Worm (Caenorhabditis elegans) whole organism, late embryonic: ENCODE data around the gene Y41C4A.21.

Experiments
- C08G9.2 ChIP-seq: sonication (generic microtip); optimal IDR thresholded peaks from 2 replicates; lab custom pipeline; 2016; ENCODE audit warnings: mild to moderate bottlenecking, missing genetic modification characterization, moderate library complexity, missing compliant biosample characterization
- C38D4.7 ChIP-seq: fragments of 200-800 bp; sonication (Bioruptor generic); optimal IDR thresholded peaks from 2 replicates; lab custom pipeline; 2018; ENCODE audit warnings: mild to moderate bottlenecking, missing genetic modification characterization, moderate library complexity, missing compliant biosample characterization
- K09A11.1 ChIP-seq: sonication (generic microtip); optimal IDR thresholded peaks from 2 replicates; lab custom pipeline; 2017; ENCODE audit warnings: antibody characterized with exemption, mild to moderate bottlenecking, missing genetic modification characterization, missing compliant biosample characterization; ENCODE audit not compliant: insufficient read depth
- ahr-1 ChIP-seq: sonication (generic microtip); optimal IDR thresholded peaks from 2 replicates; lab custom pipeline; 2016; ENCODE audit warnings: missing genetic modification characterization, missing compliant biosample characterization
- ceh-14 ChIP-seq: sonication (generic microtip); optimal IDR thresholded peaks from 2 replicates; lab custom pipeline; 2016; ENCODE audit warnings: missing genotype, missing genetic modification characterization, missing compliant biosample characterization
- ceh-19 ChIP-seq: fragments of 200-800 bp; sonication (Bioruptor generic); optimal IDR thresholded peaks from 2 replicates; lab custom pipeline; 2018; ENCODE audit warnings: mild to moderate bottlenecking, missing genetic modification characterization, missing compliant biosample characterization
- ceh-2 ChIP-seq: sonication (generic microtip); optimal IDR thresholded peaks from 2 replicates; lab custom pipeline; 2016; ENCODE audit warnings: missing genotype, missing genetic modification characterization, missing compliant biosample characterization
- ceh-24 ChIP-seq: sonication (generic microtip); optimal IDR thresholded peaks from 2 replicates; lab custom pipeline; 2016; ENCODE audit warnings: mild to moderate bottlenecking, missing genetic modification characterization, missing compliant biosample characterization
- ceh-30 ChIP-seq: fragments of 150-350 bp; optimal IDR thresholded peaks from 2 replicates; lab custom pipeline; 2014; ENCODE audit warnings: missing biosample characterization, missing genetic modification characterization
- ceh-9 ChIP-seq: sonication (generic microtip); optimal IDR thresholded peaks from 2 replicates; lab custom pipeline; 2016; ENCODE audit warnings: mild to moderate bottlenecking, missing genetic modification characterization, inconsistent platforms, missing compliant biosample characterization
- che-1 ChIP-seq: sonication (generic microtip); optimal IDR thresholded peaks from 2 replicates; lab custom pipeline; 2016; ENCODE audit warnings: mild to moderate bottlenecking, missing genetic modification characterization, missing compliant biosample characterization
- dmd-4 ChIP-seq: sonication (generic microtip); optimal IDR thresholded peaks from 2 replicates; lab custom pipeline; 2016; ENCODE audit warnings: borderline replicate concordance, missing genetic modification characterization, missing compliant biosample characterization
- dve-1 ChIP-seq: sonication (generic microtip); optimal IDR thresholded peaks from 2 replicates; lab custom pipeline; 2017; ENCODE audit warnings: antibody characterized with exemption, mild to moderate bottlenecking, missing genetic modification characterization, missing compliant biosample characterization
- elt-2 ChIP-seq: sonication (generic microtip); optimal IDR thresholded peaks from 2 replicates; lab custom pipeline; 2016; ENCODE audit warnings: missing genetic modification reagents, missing genetic modification characterization, missing compliant biosample characterization
- ets-4 ChIP-seq: sonication (generic microtip); optimal IDR thresholded peaks from 2 replicates; lab custom pipeline; 2016; ENCODE audit warnings: missing genetic modification characterization, missing compliant biosample characterization
- eyg-1 ChIP-seq: sonication (generic microtip); optimal IDR thresholded peaks from 2 replicates; lab custom pipeline; 2016; ENCODE audit warnings: missing genotype, missing genetic modification characterization, missing compliant biosample characterization
- fkh-10 ChIP-seq: fragments of 150-350 bp; optimal IDR thresholded peaks from 2 replicates; lab custom pipeline; 2014; ENCODE audit warnings: missing biosample characterization, missing genetic modification reagents, missing genetic modification characterization
- gmeb-2 ChIP-seq: sonication (generic microtip); optimal IDR thresholded peaks from 2 replicates; lab custom pipeline; 2016; ENCODE audit warnings: missing genetic modification characterization, inconsistent platforms, missing compliant biosample characterization
- hlh-13 ChIP-seq: fragments of 200-800 bp; sonication (Bioruptor generic); optimal IDR thresholded peaks from 2 replicates; lab custom pipeline; 2018; ENCODE audit warnings: mild to moderate bottlenecking, missing genetic modification characterization, missing compliant biosample characterization
- hlh-15 ChIP-seq: sonication (generic microtip); optimal IDR thresholded peaks from 2 replicates; lab custom pipeline; 2016; ENCODE audit warnings: missing genetic modification characterization, missing compliant biosample characterization
- hlh-30 ChIP-seq: sonication (generic microtip); optimal IDR thresholded peaks from 2 replicates; lab custom pipeline; 2017; ENCODE audit warnings: antibody characterized with exemption, missing genetic modification characterization, missing compliant biosample characterization; ENCODE audit not compliant: insufficient read depth
- hlh-6 ChIP-seq: sonication (generic microtip); optimal IDR thresholded peaks from 2 replicates; lab custom pipeline; 2016; ENCODE audit warnings: missing genotype, missing genetic modification characterization, missing compliant biosample characterization
- madf-2 ChIP-seq: sonication (generic microtip); optimal IDR thresholded peaks from 2 replicates; lab custom pipeline; 2017; ENCODE audit warnings: missing genetic modification characterization, missing compliant biosample characterization
- nfya-1 ChIP-seq: sonication (generic microtip); optimal IDR thresholded peaks from 2 replicates; lab custom pipeline; 2017; ENCODE audit warnings: missing genetic modification characterization, mild to moderate bottlenecking, missing compliant biosample characterization, antibody characterized with exemption, moderate library complexity
- nhr-11 ChIP-seq: fragments of 150-350 bp; optimal IDR thresholded peaks from 2 replicates; lab custom pipeline; 2014; ENCODE audit warnings: missing biosample characterization, missing genetic modification characterization
- odd-2 ChIP-seq: sonication (generic microtip); optimal IDR thresholded peaks from 2 replicates; lab custom pipeline; 2017; ENCODE audit warnings: antibody characterized with exemption, mild to moderate bottlenecking, missing genetic modification characterization, missing compliant biosample characterization
- pag-3 ChIP-seq: sonication (generic microtip); optimal IDR thresholded peaks from 2 replicates; lab custom pipeline; 2016; ENCODE audit warnings: missing compliant biosample characterization, missing genetic modification characterization, borderline replicate concordance
- pax-1 ChIP-seq: fragments of 150-350 bp; optimal IDR thresholded peaks from 2 replicates; lab custom pipeline; 2014; ENCODE audit warnings: missing biosample characterization, missing genetic modification characterization
- pha-4 ChIP-seq: fragments of 150-350 bp; optimal IDR thresholded peaks from 2 replicates; lab custom pipeline; 2018; ENCODE audit warnings: missing biosample characterization, missing genetic modification reagents, missing genetic modification characterization
- pqm-1 ChIP-seq: sonication (generic microtip); optimal IDR thresholded peaks from 2 replicates; lab custom pipeline; 2016; ENCODE audit warnings: missing genetic modification characterization, missing compliant biosample characterization
- rnt-1 ChIP-seq: sonication (generic microtip); optimal IDR thresholded peaks from 2 replicates; lab custom pipeline; 2016; ENCODE audit warnings: missing genetic modification characterization, missing compliant biosample characterization
- sdc-2 ChIP-seq: sonication (generic microtip); optimal IDR thresholded peaks from 2 replicates; lab custom pipeline; 2016; ENCODE audit warnings: missing genotype, missing genetic modification characterization, missing compliant biosample characterization
- sox-2 ChIP-seq: fragments of 200-800 bp; sonication (Bioruptor generic); IDR thresholded peaks from 2 replicates; pipeline ENCODE4 v1.3.6; 2022; ENCODE audit warnings: missing genetic modification reagents, missing genetic modification characterization, missing compliant biosample characterization
- sox-4 ChIP-seq: sonication (generic microtip); optimal IDR thresholded peaks from 2 replicates; lab custom pipeline; 2017; ENCODE audit warnings: mild to moderate bottlenecking, missing genetic modification characterization, inconsistent platforms, missing compliant biosample characterization
- tbx-7 ChIP-seq: sonication (generic microtip); optimal IDR thresholded peaks from 2 replicates; lab custom pipeline; 2016; ENCODE audit warnings: missing genotype, missing genetic modification characterization, missing compliant biosample characterization
- unc-55 ChIP-seq: sonication (generic microtip); optimal IDR thresholded peaks from 2 replicates; lab custom pipeline; 2017; ENCODE audit warnings: missing biosample characterization, missing genetic modification reagents, missing genetic modification characterization
- zip-5 ChIP-seq: sonication (generic microtip); optimal IDR thresholded peaks from 2 replicates; lab custom pipeline; 2016; ENCODE audit warnings: missing genetic modification characterization, missing compliant biosample characterization

Y41C4A.21 gene

ce11 chrIII:11732056-11732455, at the start of gene Y41C4A.21:
TSS of gene Y41C4A.21 (plus strand) at chrIII:11732356.
- no peak for TF ChIP-seq pax-1 (tag; lab: Kevin White, UChicago)
- TF ChIP-seq hlh-13 (GFP tag; lab: Kevin White, UChicago): no peak
- TF ChIP-seq C38D4.7 (GFP tag; lab: Kevin White, UChicago): no peak
- TF ChIP-seq pag-3 (tag; lab: Kevin White, UChicago): no peak
- no peak for TF ChIP-seq hlh-6
- no peak for TF ChIP-seq gmeb-2 (tag; lab: Kevin White, UChicago)
- TF ChIP-seq rnt-1 (tag; lab: Kevin White, UChicago): no peak
- no peak for TF ChIP-seq hlh-15 (tag; lab: Kevin White, UChicago)

ce11 chrIII:11683038-11683437, 49.1 kb upstream of the Y41C4A.21 start:
- TF ChIP-seq ceh-2 (tag; lab: Kevin White, UChicago) (no peak), ceh-9 (tag; lab: Kevin White, UChicago) (no peak), sox-4 (tag; lab: Kevin White, UChicago) (no peak), unc-55 (GFP tag; lab: Kevin White, UChicago) (no peak), hlh-13 (GFP tag; lab: Kevin White, UChicago) (no peak), eyg-1 (no peak), hlh-30 (tag; lab: Kevin White, UChicago) (no peak), odd-2 (tag; lab: Kevin White, UChicago) (no peak), ets-4 (tag; lab: Kevin White, UChicago) (no peak), rnt-1 (tag; lab: Kevin White, UChicago) (no peak), zip-5 (tag; lab: Kevin White, UChicago) (no peak), pax-1 (tag; lab: Kevin White, UChicago) (no peak)

- no peak for TF ChIP-seq fkh-10 (GFP tag; lab: Kevin White, UChicago)
- TF ChIP-seq zip-5 (tag; lab: Kevin White, UChicago): no peak
- no peak for TF ChIP-seq gmeb-2 (tag; lab: Kevin White, UChicago)
- TF ChIP-seq ceh-24 (tag; lab: Kevin White, UChicago): no peak
Observed at ce11 chrIII:11683790-11684189, 48.4 kb upstream of the Y41C4A.21 start.

ce11 chrIII:11684770-11685169, 47.4 kb upstream of the Y41C4A.21 start:
- peak; percentile 84 for TF ChIP-seq elt-2 (tag; lab: Kevin White, UChicago)
- no peak for TF ChIP-seq C08G9.2 (tag; lab: Kevin White, UChicago)
- no peak for TF ChIP-seq ceh-9 (tag; lab: Kevin White, UChicago)
- no peak for TF ChIP-seq ceh-30 (tag; lab: Kevin White, UChicago)

- TF ChIP-seq elt-2 (tag; lab: Kevin White, UChicago) (peak; percentile 90), sox-2 (GFP tag; lab: Robert Waterston, UW) (no peak), dve-1 (peak; percentile 8), gmeb-2 (tag; lab: Kevin White, UChicago) (no peak), nfya-1 (tag; lab: Kevin White, UChicago) (peak; percentile 27), pqm-1 (peak; percentile 29)
Observed at ce11 chrIII:11689303-11689702, 42.9 kb upstream of the Y41C4A.21 start.

- TF ChIP-seq nhr-11 (no peak), ets-4 (tag; lab: Kevin White, UChicago) (no peak), sdc-2 (tag; lab: Kevin White, UChicago) (no peak), hlh-13 (GFP tag; lab: Kevin White, UChicago) (no peak), K09A11.1 (tag; lab: Kevin White, UChicago) (no peak), pha-4 (tag; lab: Kevin White, UChicago) (no peak), tbx-7 (no peak), madf-2 (tag; lab: Kevin White, UChicago) (no peak), che-1 (tag; lab: Kevin White, UChicago) (no peak), ceh-14 (no peak), ceh-19 (GFP tag; lab: Kevin White, UChicago) (no peak), sox-4 (tag; lab: Kevin White, UChicago) (no peak), C08G9.2 (tag; lab: Kevin White, UChicago) (no peak), dmd-4 (tag; lab: Kevin White, UChicago) (no peak), ahr-1 (tag; lab: Kevin White, UChicago) (no peak), pax-1 (tag; lab: Kevin White, UChicago) (no peak)
Observed at ce11 chrIII:11689887-11690286, 42.3 kb upstream of the Y41C4A.21 start.
